Worm (Caenorhabditis elegans): ENCODE results near the gene cyn-8.
A peak's percentile ranks its signal among the peaks of the same experiment; 100 is the strongest.

cyn-8 gene

ce11 chrX:8902920-8903319 is 8.2 kb upstream of the cyn-8 start:
- TF ChIP-seq nhr-43 (tag; optimal IDR thresholded peaks at IDR 0.05; ENCODE audit: poor library complexity, severe bottlenecking) (no peak), fkh-2 (tag; optimal IDR thresholded peaks at IDR 0.05) (no peak), egl-5 (tag; optimal IDR thresholded peaks at IDR 0.05) (peak; percentile 92)

DNA sequence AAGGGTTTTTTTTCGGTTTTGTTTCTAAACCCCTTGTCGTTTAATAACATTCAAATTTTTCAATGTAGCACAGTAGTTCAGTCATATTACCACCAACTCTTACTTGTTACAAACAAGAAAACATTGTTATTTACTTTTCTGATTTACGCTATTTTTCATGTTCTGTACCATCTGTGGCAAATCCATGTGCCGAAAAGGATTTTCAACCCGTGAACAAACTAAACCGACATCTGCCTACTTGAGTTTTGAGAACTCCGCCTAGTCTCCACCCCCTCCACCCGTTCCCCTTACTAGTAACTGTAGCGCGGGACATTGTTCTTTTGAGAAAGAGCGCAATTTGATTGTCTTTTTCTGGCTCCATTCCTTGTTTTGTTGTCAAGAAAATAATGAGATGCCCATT is 6.0 kb upstream of the cyn-8 start, which contains the start of gene ensh-1:
Gene ensh-1 (plus strand): TSS at position 301 of the 400 bp plus-strand sequence.
- TF ChIP-seq elt-2 (tag; optimal IDR thresholded peaks at IDR 0.05) (no peak), daf-12 (tag; optimal IDR thresholded peaks at IDR 0.05) (no peak), nhr-12 (tag; optimal IDR thresholded peaks at IDR 0.05) (no peak), ztf-11 (tag; optimal IDR thresholded peaks at IDR 0.05) (no peak), mdl-1 (tag; optimal IDR thresholded peaks at IDR 0.05) (no peak), tbx-2 (tag; optimal IDR thresholded peaks at IDR 0.05) (no peak), egl-27 (tag; optimal IDR thresholded peaks at IDR 0.05) (no peak), nhr-67 (tag; optimal IDR thresholded peaks at IDR 0.05) (no peak), lin-39 (tag; optimal IDR thresholded peaks at IDR 0.05) (no peak), ceh-28 (tag; optimal IDR thresholded peaks at IDR 0.05) (no peak), lin-15B (tag; optimal IDR thresholded peaks at IDR 0.05) (no peak), eor-1 (tag; optimal IDR thresholded peaks at IDR 0.05) (no peak), pha-4 (tag; optimal IDR thresholded peaks at IDR 0.05) (no peak), unc-39 (tag; optimal IDR thresholded peaks at IDR 0.05) (no peak), unc-62 (GFP tag; optimal IDR thresholded peaks at IDR 0.05) (no peak), nhr-25 (tag; optimal IDR thresholded peaks at IDR 0.05) (no peak), ama-1 (optimal IDR thresholded peaks at IDR 0.05) (no peak), elt-1 (tag; optimal IDR thresholded peaks at IDR 0.05) (no peak), hmg-11 (tag; optimal IDR thresholded peaks at IDR 0.05) (no peak), jun-1 (tag; optimal IDR thresholded peaks at IDR 0.05) (no peak)

- TF ChIP-seq daf-12 (tag; optimal IDR thresholded peaks at IDR 0.05), result no peak
- no peak for TF ChIP-seq nhr-12 (tag; optimal IDR thresholded peaks at IDR 0.05)
Observed at ce11 chrX:8917730-8918129, 6.6 kb downstream of the cyn-8 start.

- no peak for TF ChIP-seq ztf-11 (tag; optimal IDR thresholded peaks at IDR 0.05)
- TF ChIP-seq lin-15B (tag; optimal IDR thresholded peaks at IDR 0.05), result no peak
- TF ChIP-seq tbx-2 (tag; optimal IDR thresholded peaks at IDR 0.05), result peak; percentile 13
- no peak for TF ChIP-seq unc-39 (tag; optimal IDR thresholded peaks at IDR 0.05)
- TF ChIP-seq nhr-237 (tag; optimal IDR thresholded peaks at IDR 0.05), result no peak
Observed at ce11 chrX:8918792-8919191, 7.7 kb downstream of the cyn-8 start.

- no peak for TF ChIP-seq mdl-1 (tag; optimal IDR thresholded peaks at IDR 0.05)
- no peak for TF ChIP-seq R02D3.7 (tag; optimal IDR thresholded peaks at IDR 0.05)
- no peak for TF ChIP-seq ceh-9 (tag; optimal IDR thresholded peaks at IDR 0.05)
- TF ChIP-seq nhr-25 (tag; optimal IDR thresholded peaks at IDR 0.05), result no peak
- no peak for TF ChIP-seq eor-1 (tag; optimal IDR thresholded peaks at IDR 0.05)
- no peak for TF ChIP-seq nhr-77 (tag; optimal IDR thresholded peaks at IDR 0.05)
Observed at ce11 chrX:8919323-8919722, 8.2 kb downstream of the cyn-8 start, which contains the start of gene nlp-14. nlp-14 (minus strand) TSS chrX:8919423.

DNA sequence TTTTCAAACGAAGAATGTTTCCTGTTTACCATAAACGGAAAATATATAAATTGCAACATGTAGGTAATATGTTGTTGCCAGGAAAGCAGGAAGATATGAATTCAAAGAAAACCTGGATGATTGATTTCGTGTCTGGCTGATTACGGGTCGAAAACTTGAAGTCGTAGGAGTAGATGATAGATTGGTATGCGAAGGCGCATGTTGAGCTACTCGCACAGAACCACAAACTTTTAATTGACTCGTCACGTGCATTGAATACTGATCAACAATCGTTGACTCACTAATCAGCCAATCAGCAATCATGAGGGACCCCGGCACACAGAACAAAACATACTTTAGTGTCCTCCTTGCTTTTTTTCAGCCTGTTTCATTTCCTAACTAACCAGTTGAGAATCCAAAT is 10.1 kb downstream of the cyn-8 start:
- TF ChIP-seq fkh-2 (tag; optimal IDR thresholded peaks at IDR 0.05) (no peak), ztf-4 (tag; optimal IDR thresholded peaks at IDR 0.05) (no peak), fos-1 (tag; optimal IDR thresholded peaks at IDR 0.05) (no peak), sea-2 (GFP tag; optimal IDR thresholded peaks at IDR 0.05) (no peak), egl-5 (tag; optimal IDR thresholded peaks at IDR 0.05) (no peak), tbx-2 (tag; optimal IDR thresholded peaks at IDR 0.05) (no peak), aly-2 (tag; optimal IDR thresholded peaks at IDR 0.05) (no peak), nhr-76 (tag; optimal IDR thresholded peaks at IDR 0.05) (no peak), zag-1 (tag; optimal IDR thresholded peaks at IDR 0.05) (no peak), mdl-1 (tag; optimal IDR thresholded peaks at IDR 0.05) (no peak), R02D3.7 (tag; optimal IDR thresholded peaks at IDR 0.05) (no peak), nhr-11 (tag; optimal IDR thresholded peaks at IDR 0.05) (no peak), ceh-28 (tag; optimal IDR thresholded peaks at IDR 0.05) (no peak), lin-39 (tag; optimal IDR thresholded peaks at IDR 0.05) (no peak), nhr-12 (tag; optimal IDR thresholded peaks at IDR 0.05) (no peak), nhr-77 (tag; optimal IDR thresholded peaks at IDR 0.05) (no peak), egl-27 (tag; optimal IDR thresholded peaks at IDR 0.05) (no peak), eor-1 (tag; optimal IDR thresholded peaks at IDR 0.05) (no peak), nhr-237 (tag; optimal IDR thresholded peaks at IDR 0.05) (no peak), unc-62 (GFP tag; optimal IDR thresholded peaks at IDR 0.05) (no peak)

Measured in whole organism, L3 larva.